Fruit fly (Drosophila melanogaster): ENCODE data around the gene ArgRS-m.

ArgRS-m gene

dm6 chr3R:7895457-7895856 lies 8.6 kb downstream of the ArgRS-m start:
- TF ChIP-seq CG33017 (tag; optimal IDR thresholded peaks at IDR 0.05): peak; percentile 14
- peak; percentile 89 for TF ChIP-seq bab1 (GFP tag; optimal IDR thresholded peaks at IDR 0.05)
- TF ChIP-seq CG5204 (GFP tag; optimal IDR thresholded peaks at IDR 0.05): peak; percentile 25
- TF ChIP-seq ovo (GFP tag; optimal IDR thresholded peaks at IDR 0.05): no peak
- TF ChIP-seq CG14711 (tag; optimal IDR thresholded peaks at IDR 0.05): peak; percentile 46

dm6 chr3R:7899277-7899676 lies 12.4 kb downstream of the ArgRS-m start:
- no peak for TF ChIP-seq toe (GFP tag; optimal IDR thresholded peaks at IDR 0.05)
- TF ChIP-seq pad (GFP tag; optimal IDR thresholded peaks at IDR 0.05): no peak
- no peak for TF ChIP-seq CG11617 (GFP tag; optimal IDR thresholded peaks at IDR 0.05)
- no peak for TF ChIP-seq Clk (GFP tag; optimal IDR thresholded peaks at IDR 0.05)
- no peak for TF ChIP-seq CG7101 (tag; optimal IDR thresholded peaks at IDR 0.05)
- no peak for TF ChIP-seq cic (GFP tag; optimal IDR thresholded peaks at IDR 0.05)
- no peak for TF ChIP-seq CG5204 (GFP tag; optimal IDR thresholded peaks at IDR 0.05)
- no peak for TF ChIP-seq CG33017 (tag; optimal IDR thresholded peaks at IDR 0.05)
- no peak for TF ChIP-seq cnc (optimal IDR thresholded peaks at IDR 0.05)
- no peak for TF ChIP-seq kay (GFP tag; ENCODE audit: borderline replicate concordance)
- no peak for TF ChIP-seq CG7045 (GFP tag; optimal IDR thresholded peaks at IDR 0.05)
- TF ChIP-seq bab1 (GFP tag; optimal IDR thresholded peaks at IDR 0.05): no peak
- no peak for TF ChIP-seq CG14711 (tag; optimal IDR thresholded peaks at IDR 0.05)
- no peak for TF ChIP-seq ovo (GFP tag; optimal IDR thresholded peaks at IDR 0.05)
- no peak for TF ChIP-seq CG1620 (GFP tag; optimal IDR thresholded peaks at IDR 0.05)
- no peak for TF ChIP-seq CG12768 (GFP tag; optimal IDR thresholded peaks at IDR 0.05)
- TF ChIP-seq Crg-1 (GFP tag; optimal IDR thresholded peaks at IDR 0.05): no peak
- no peak for TF ChIP-seq tj (GFP tag; optimal IDR thresholded peaks at IDR 0.05)

- TF ChIP-seq Clk (GFP tag; optimal IDR thresholded peaks at IDR 0.05): no peak
- TF ChIP-seq CG11617 (GFP tag; optimal IDR thresholded peaks at IDR 0.05): no peak
- peak; percentile 25 for TF ChIP-seq CG7101 (tag; optimal IDR thresholded peaks at IDR 0.05)
- TF ChIP-seq CG1620 (GFP tag; optimal IDR thresholded peaks at IDR 0.05): no peak
- TF ChIP-seq bab1 (GFP tag; optimal IDR thresholded peaks at IDR 0.05): peak; percentile 24
- TF ChIP-seq cic (GFP tag; optimal IDR thresholded peaks at IDR 0.05): no peak
- TF ChIP-seq toe (GFP tag; optimal IDR thresholded peaks at IDR 0.05): no peak
- TF ChIP-seq Hr96 (GFP tag; optimal IDR thresholded peaks at IDR 0.05): no peak
These were observed 15.5 kb downstream of the ArgRS-m start, which contains the start of gene mRpS9 for dm6 chr3R:7902313-7902872. Gene mRpS9 (minus strand): TSS chr3R:7902667.

dm6 chr3R:7907311-7907710 lies 20.5 kb downstream of the ArgRS-m start, which contains the start of the genes Taf7 and EMC1:
Gene Taf7 (plus strand): TSS chr3R:7907333.
Gene EMC1 (minus strand): TSS chr3R:7907363.
- TF ChIP-seq CG1620 (GFP tag; optimal IDR thresholded peaks at IDR 0.05) (peak; percentile 35), CG33017 (tag; optimal IDR thresholded peaks at IDR 0.05) (no peak), tj (GFP tag; optimal IDR thresholded peaks at IDR 0.05) (peak; percentile 53), Hr96 (GFP tag; optimal IDR thresholded peaks at IDR 0.05) (peak; percentile 66), CG7101 (tag; optimal IDR thresholded peaks at IDR 0.05) (peak; percentile 31), CG7045 (GFP tag; optimal IDR thresholded peaks at IDR 0.05) (no peak), cic (GFP tag; optimal IDR thresholded peaks at IDR 0.05) (no peak), pad (GFP tag; optimal IDR thresholded peaks at IDR 0.05) (peak; percentile 19), Clk (GFP tag; optimal IDR thresholded peaks at IDR 0.05) (no peak), Mnt (GFP tag; optimal IDR thresholded peaks at IDR 0.05) (peak; percentile 58), Crg-1 (GFP tag; optimal IDR thresholded peaks at IDR 0.05) (no peak), cnc (optimal IDR thresholded peaks at IDR 0.05) (no peak), CG11617 (GFP tag; optimal IDR thresholded peaks at IDR 0.05) (peak; percentile 30), ovo (GFP tag; optimal IDR thresholded peaks at IDR 0.05) (no peak), toe (GFP tag; optimal IDR thresholded peaks at IDR 0.05) (peak; percentile 73), CG5204 (GFP tag; optimal IDR thresholded peaks at IDR 0.05) (no peak), bab1 (GFP tag; optimal IDR thresholded peaks at IDR 0.05) (peak; percentile 32), CG12768 (GFP tag; optimal IDR thresholded peaks at IDR 0.05) (no peak), kay (GFP tag; ENCODE audit: borderline replicate concordance) (no peak), CG14711 (tag; optimal IDR thresholded peaks at IDR 0.05) (peak; percentile 36)

- peak; percentile 81 for TF ChIP-seq Mnt (GFP tag; optimal IDR thresholded peaks at IDR 0.05)
- TF ChIP-seq CG33017 (tag; optimal IDR thresholded peaks at IDR 0.05): no peak
- TF ChIP-seq cnc (optimal IDR thresholded peaks at IDR 0.05): no peak
- TF ChIP-seq ovo (GFP tag; optimal IDR thresholded peaks at IDR 0.05): no peak
- peak; percentile 33 for TF ChIP-seq bab1 (GFP tag; optimal IDR thresholded peaks at IDR 0.05)
These were observed 24.6 kb downstream of the ArgRS-m start, which contains the start of gene Prat for dm6 chr3R:7911482-7911881. Gene Prat (minus strand): TSS chr3R:7911779.

- TF ChIP-seq CG11617 (GFP tag; optimal IDR thresholded peaks at IDR 0.05) (peak; percentile 26), Crg-1 (GFP tag; optimal IDR thresholded peaks at IDR 0.05) (peak; percentile 33), CG5204 (GFP tag; optimal IDR thresholded peaks at IDR 0.05) (no peak), tj (GFP tag; optimal IDR thresholded peaks at IDR 0.05) (peak; percentile 55), pad (GFP tag; optimal IDR thresholded peaks at IDR 0.05) (no peak), cic (GFP tag; optimal IDR thresholded peaks at IDR 0.05) (peak; percentile 95), CG12768 (GFP tag; optimal IDR thresholded peaks at IDR 0.05) (peak; percentile 55), Hr96 (GFP tag; optimal IDR thresholded peaks at IDR 0.05) (no peak), ovo (GFP tag; optimal IDR thresholded peaks at IDR 0.05) (no peak), CG33017 (tag; optimal IDR thresholded peaks at IDR 0.05) (no peak), toe (GFP tag; optimal IDR thresholded peaks at IDR 0.05) (no peak), Clk (GFP tag; optimal IDR thresholded peaks at IDR 0.05) (no peak), cnc (optimal IDR thresholded peaks at IDR 0.05) (no peak), CG7101 (tag; optimal IDR thresholded peaks at IDR 0.05) (peak; percentile 39), CG1620 (GFP tag; optimal IDR thresholded peaks at IDR 0.05) (no peak), bab1 (GFP tag; optimal IDR thresholded peaks at IDR 0.05) (peak; percentile 35), CG14711 (tag; optimal IDR thresholded peaks at IDR 0.05) (no peak), kay (GFP tag; ENCODE audit: borderline replicate concordance) (no peak), CG7045 (GFP tag; optimal IDR thresholded peaks at IDR 0.05) (no peak), Mnt (GFP tag; optimal IDR thresholded peaks at IDR 0.05) (peak; percentile 42)
These were observed 26.3 kb downstream of the ArgRS-m start, which contains the start of gene Rfk for dm6 chr3R:7913139-7913538. Gene Rfk (minus strand): TSS chr3R:7913290.
